Fruit fly (Drosophila melanogaster) whole organism, embryonic: ENCODE measurements around the gene CG13369.

ENCODE experiments used
- Atf-2 ChIP-seq: fragments of 200-800 bp; sonication (Bioruptor generic); optimal IDR thresholded peaks from 2 replicates; lab custom pipeline; 2016; ENCODE audit warnings: missing biosample characterization, missing genetic modification characterization
- CG1024 ChIP-seq: fragments of 200-800 bp; sonication (Bioruptor generic); IDR thresholded peaks from 2 replicates; pipeline ENCODE4 v1.3.6; 2022; ENCODE audit warnings: missing biosample characterization, missing genetic modification characterization
- CG11093 ChIP-seq: fragments of 200-800 bp; sonication (Bioruptor generic); IDR thresholded peaks from 3 replicates; pipeline ENCODE4 v1.3.6; 2022; ENCODE audit warnings: missing biosample characterization, missing genetic modification characterization
- CG11560 ChIP-seq: fragments of 200-800 bp; sonication (Bioruptor generic); IDR thresholded peaks from 3 replicates; pipeline ENCODE4 v1.3.6; 2022; ENCODE audit warnings: missing biosample characterization, missing genetic modification characterization
- CG11695 ChIP-seq: fragments of 200-800 bp; sonication (Bioruptor generic); IDR thresholded peaks from 3 replicates; pipeline ENCODE4 v1.3.6; 2022; ENCODE audit warnings: missing biosample characterization, missing genetic modification characterization
- CG15011 ChIP-seq: fragments of 200-800 bp; sonication (Bioruptor generic); optimal IDR thresholded peaks from 3 replicates; lab custom pipeline; 2018; ENCODE audit warnings: missing biosample characterization, mild to moderate bottlenecking, missing genetic modification characterization
- CG17359 ChIP-seq: fragments of 200-800 bp; sonication (Bioruptor generic); optimal IDR thresholded peaks from 3 replicates; lab custom pipeline; 2018; ENCODE audit warnings: missing biosample characterization, mild to moderate bottlenecking, missing genetic modification characterization, moderate library complexity
- CG17568 ChIP-seq: fragments of 200-800 bp; sonication (Bioruptor generic); optimal IDR thresholded peaks from 2 replicates; lab custom pipeline; 2018; ENCODE audit warnings: missing biosample characterization, mild to moderate bottlenecking, missing genetic modification characterization, moderate library complexity
- CG18764 ChIP-seq: fragments of 200-800 bp; sonication (Bioruptor generic); optimal IDR thresholded peaks from 3 replicates; lab custom pipeline; 2016; ENCODE audit warnings: missing biosample characterization, missing genetic modification characterization
- CG31441 ChIP-seq: fragments of 200-800 bp; sonication (Bioruptor generic); IDR thresholded peaks from 2 replicates; pipeline ENCODE4 v1.3.6; 2022; ENCODE audit warnings: missing biosample characterization, missing genetic modification characterization
- CG33557 ChIP-seq: fragments of 200-800 bp; sonication (Bioruptor generic); optimal IDR thresholded peaks from 2 replicates; lab custom pipeline; 2019; ENCODE audit warnings: missing biosample characterization, mild to moderate bottlenecking, missing genetic modification characterization, moderate library complexity
- CG3407 ChIP-seq: fragments of 200-800 bp; sonication (Bioruptor generic); optimal IDR thresholded peaks from 2 replicates; lab custom pipeline; 2018; ENCODE audit warnings: missing biosample characterization, mild to moderate bottlenecking, missing genetic modification characterization
- CG34422 ChIP-seq: fragments of 200-800 bp; sonication (Bioruptor generic); IDR thresholded peaks from 3 replicates; pipeline ENCODE4 v1.3.6; 2022; ENCODE audit warnings: missing biosample characterization, missing genetic modification characterization
- CG42726 ChIP-seq: fragments of 200-800 bp; sonication (Bioruptor generic); IDR thresholded peaks from 2 replicates; pipeline ENCODE4 v1.3.6; 2022; ENCODE audit warnings: missing biosample characterization, missing genetic modification characterization; ENCODE audit not compliant: partially characterized antibody
- CG4730 ChIP-seq: fragments of 200-800 bp; sonication (Bioruptor generic); IDR thresholded peaks from 2 replicates; pipeline ENCODE4 v1.3.6; 2022; ENCODE audit warnings: missing biosample characterization, missing genetic modification characterization
- CG5180 ChIP-seq: fragments of 200-800 bp; sonication (Bioruptor generic); optimal IDR thresholded peaks from 3 replicates; lab custom pipeline; 2017; ENCODE audit warnings: missing biosample characterization, missing genetic modification characterization, mild to moderate bottlenecking, moderate library complexity, missing genetic modification reagents
- CG7839 ChIP-seq: fragments of 200-800 bp; sonication (Bioruptor generic); optimal IDR thresholded peaks from 3 replicates; lab custom pipeline; 2018; ENCODE audit warnings: missing biosample characterization, mild to moderate bottlenecking, missing genetic modification characterization, moderate library complexity
- CG8089 ChIP-seq: fragments of 200-800 bp; sonication (Bioruptor generic); optimal IDR thresholded peaks from 3 replicates; lab custom pipeline; 2016; ENCODE audit warnings: missing biosample characterization, missing genetic modification characterization
- CG8359 ChIP-seq: fragments of 200-800 bp; sonication (Bioruptor generic); optimal IDR thresholded peaks from 2 replicates; lab custom pipeline; 2017; ENCODE audit warnings: missing biosample characterization, mild to moderate bottlenecking, missing genetic modification characterization, borderline replicate concordance
- CG9797 ChIP-seq: fragments of 200-800 bp; sonication (Bioruptor generic); optimal IDR thresholded peaks from 3 replicates; lab custom pipeline; 2018; ENCODE audit warnings: missing biosample characterization, mild to moderate bottlenecking, missing genetic modification characterization
- Dbx ChIP-seq: fragments of 200-800 bp; sonication (Bioruptor generic); IDR thresholded peaks from 3 replicates; pipeline ENCODE4 v1.3.6; 2022; ENCODE audit warnings: missing biosample characterization, missing genetic modification characterization
- Fer3 ChIP-seq: fragments of 200-800 bp; sonication (Bioruptor generic); optimal IDR thresholded peaks from 2 replicates; lab custom pipeline; 2018; ENCODE audit warnings: missing biosample characterization, mild to moderate bottlenecking, missing genetic modification characterization, moderate library complexity
- HLHmδ ChIP-seq: fragments of 200-800 bp; sonication (Bioruptor generic); optimal IDR thresholded peaks from 2 replicates; lab custom pipeline; 2018; ENCODE audit warnings: missing biosample characterization, mild to moderate bottlenecking, missing genetic modification characterization, moderate library complexity
- Hr3 ChIP-seq: fragments of 200-800 bp; sonication (Bioruptor generic); optimal IDR thresholded peaks from 3 replicates; lab custom pipeline; 2016; ENCODE audit warnings: missing biosample characterization, missing genetic modification characterization
- Lhr ChIP-seq: fragments of 200-800 bp; sonication (Bioruptor generic); optimal IDR thresholded peaks from 3 replicates; lab custom pipeline; 2017; ENCODE audit warnings: mild to moderate bottlenecking, missing biosample characterization, missing genetic modification reagents, missing genetic modification characterization
- Mad ChIP-seq: fragments of 200-800 bp; sonication (Bioruptor generic); optimal IDR thresholded peaks from 2 replicates; lab custom pipeline; 2016; ENCODE audit warnings: missing biosample characterization, missing genetic modification characterization
- Med ChIP-seq: fragments of 200-800 bp; sonication (Bioruptor generic); peaks from one replicate; lab custom pipeline; 2016; ENCODE audit warnings: missing biosample characterization, missing genetic modification characterization, mild to moderate bottlenecking, inconsistent platforms, moderate library complexity
- Mrtf ChIP-seq: fragments of 200-800 bp; sonication (Bioruptor generic); IDR thresholded peaks from 3 replicates; pipeline ENCODE4 v1.3.6; 2022; ENCODE audit warnings: missing biosample characterization, missing genetic modification characterization
- PHDP ChIP-seq: fragments of 200-800 bp; sonication (Bioruptor generic); optimal IDR thresholded peaks from 3 replicates; lab custom pipeline; 2018; ENCODE audit warnings: missing biosample characterization, mild to moderate bottlenecking, missing genetic modification characterization, moderate library complexity
- Ptx1 ChIP-seq: fragments of 200-800 bp; sonication (Bioruptor generic); IDR thresholded peaks from 2 replicates; pipeline ENCODE4 v1.3.6; 2022; ENCODE audit warnings: missing biosample characterization, missing genetic modification characterization
- Side ChIP-seq: fragments of 200-800 bp; sonication (Bioruptor generic); optimal IDR thresholded peaks from 2 replicates; lab custom pipeline; 2016; ENCODE audit warnings: missing biosample characterization, missing genetic modification characterization
- Sin3A ChIP-seq: fragments of >200 bp; optimal IDR thresholded peaks from 2 replicates; lab custom pipeline; 2018
- Xrp1 ChIP-seq: fragments of 200-800 bp; sonication (Bioruptor generic); IDR thresholded peaks from 2 replicates; pipeline ENCODE4 v1.3.6; 2022; ENCODE audit warnings: missing biosample characterization, missing genetic modification characterization
- YL-1 ChIP-seq: fragments of 200-800 bp; sonication (Bioruptor generic); optimal IDR thresholded peaks from 3 replicates; lab custom pipeline; 2017; ENCODE audit warnings: missing biosample characterization, mild to moderate bottlenecking, missing genetic modification characterization
- ab ChIP-seq: fragments of 200-800 bp; sonication (Bioruptor generic); optimal IDR thresholded peaks from 2 replicates; lab custom pipeline; 2016; ENCODE audit warnings: missing biosample characterization, missing genetic modification characterization
- ara ChIP-seq: fragments of 200-800 bp; sonication (Bioruptor generic); IDR thresholded peaks from 2 replicates; pipeline ENCODE4 v1.3.6; 2022; ENCODE audit warnings: missing biosample characterization, missing genetic modification characterization
- cad ChIP-seq: fragments of >200 bp; optimal IDR thresholded peaks from 2 replicates; lab custom pipeline; 2017; ENCODE audit warnings: missing biosample characterization, missing genetic modification characterization
- ci ChIP-seq: fragments of 200-800 bp; sonication (Bioruptor generic); IDR thresholded peaks from 3 replicates; pipeline ENCODE4 v1.3.6; 2022; ENCODE audit warnings: missing biosample characterization, missing genetic modification characterization
- gcm ChIP-seq: fragments of 200-800 bp; sonication (Bioruptor generic); optimal IDR thresholded peaks from 2 replicates; lab custom pipeline; 2019; ENCODE audit warnings: missing biosample characterization, mild to moderate bottlenecking, missing genetic modification characterization, moderate library complexity
- gsb-n ChIP-seq: fragments of 200-800 bp; sonication (Bioruptor generic); optimal IDR thresholded peaks from 3 replicates; lab custom pipeline; 2018; ENCODE audit warnings: missing biosample characterization, mild to moderate bottlenecking, missing genetic modification characterization
- hb ChIP-seq: fragments of 200-800 bp; sonication (Bioruptor generic); IDR thresholded peaks from 3 replicates; pipeline ENCODE4 v1.3.6; 2022; ENCODE audit warnings: missing biosample characterization, missing genetic modification characterization; ENCODE audit not compliant: partially characterized antibody
- kah ChIP-seq: fragments of 200-800 bp; sonication (Bioruptor generic); optimal IDR thresholded peaks from 2 replicates; lab custom pipeline; 2018; ENCODE audit warnings: missing biosample characterization, mild to moderate bottlenecking, missing genetic modification characterization
- knrl ChIP-seq: fragments of 200-800 bp; sonication (Bioruptor generic); IDR thresholded peaks from 3 replicates; pipeline ENCODE4 v1.3.6; 2022; ENCODE audit warnings: missing biosample characterization, missing genetic modification characterization; ENCODE audit not compliant: partially characterized antibody
- lmd ChIP-seq: fragments of 200-800 bp; sonication (Bioruptor generic); IDR thresholded peaks from 2 replicates; pipeline ENCODE4 v1.3.6; 2022; ENCODE audit warnings: missing biosample characterization, missing genetic modification characterization
- lov ChIP-seq, 2 experiments: fragments of 200-800 bp in 1 of 2; fragments of >200 bp in 1 of 2; sonication (Bioruptor generic) in 1 of 2; IDR thresholded peaks in 1 of 2; optimal IDR thresholded peaks in 1 of 2; 2 replicates in 1 of 2; 3 replicates in 1 of 2; pipeline versions ENCODE4 v1.3.6 to Lab custom; 2017 to 2022; ENCODE audit warnings: missing biosample characterization in 1 of 2, missing genetic modification characterization in 1 of 2
- luna ChIP-seq: fragments of 200-800 bp; sonication (Bioruptor generic); optimal IDR thresholded peaks from 2 replicates; lab custom pipeline; 2016; ENCODE audit warnings: missing biosample characterization, missing genetic modification characterization
- p53 ChIP-seq: fragments of 200-800 bp; sonication (Bioruptor generic); optimal IDR thresholded peaks from 2 replicates; lab custom pipeline; 2016; ENCODE audit warnings: missing biosample characterization, missing genetic modification characterization
- peb ChIP-seq: fragments of 200-800 bp; sonication (Bioruptor generic); IDR thresholded peaks from 2 replicates; pipeline ENCODE4 v1.3.6; 2022; ENCODE audit warnings: missing biosample characterization, missing genetic modification characterization
- pfk ChIP-seq: fragments of 200-800 bp; sonication (Bioruptor generic); optimal IDR thresholded peaks from 2 replicates; lab custom pipeline; 2018; ENCODE audit warnings: missing biosample characterization, mild to moderate bottlenecking, missing genetic modification characterization, moderate library complexity
- sr ChIP-seq: fragments of 200-800 bp; sonication (Bioruptor generic); IDR thresholded peaks from 3 replicates; pipeline ENCODE4 v1.3.6; 2022; ENCODE audit warnings: missing biosample characterization, missing genetic modification characterization
- usp ChIP-seq: fragments of >200 bp; optimal IDR thresholded peaks from 2 replicates; lab custom pipeline; 2017; ENCODE audit warnings: missing biosample characterization, missing genetic modification characterization
- zfh1 ChIP-seq: fragments of 200-800 bp; sonication (Bioruptor generic); IDR thresholded peaks from 3 replicates; pipeline ENCODE4 v1.3.6; 2022; ENCODE audit warnings: missing biosample characterization, missing genetic modification characterization

CG13369 gene

DNA sequence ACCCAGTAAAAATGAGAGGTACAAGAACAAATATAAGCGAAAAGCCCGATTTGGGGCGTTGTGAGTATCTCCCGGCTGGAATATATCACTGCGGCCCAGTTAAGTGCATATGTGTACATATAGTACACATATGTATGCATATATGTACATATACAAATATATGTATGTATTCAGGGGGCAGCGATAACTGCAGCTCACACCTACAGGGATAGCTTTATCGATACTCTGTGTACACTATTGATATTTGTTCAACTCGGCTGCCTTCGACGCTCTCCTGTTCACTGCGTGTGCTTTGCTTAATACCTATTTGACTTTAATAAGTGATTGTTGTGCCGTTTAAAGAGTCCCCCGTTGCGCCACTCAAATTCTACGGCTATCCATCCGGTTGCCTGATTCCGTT, 41.4 kb upstream of the CG13369 start, which contains the start of gene vnd (continued):
- TF ChIP-seq ara: no peak
- no peak for TF ChIP-seq CG11560
- TF ChIP-seq CG11093 (GFP tag; lab: Robert Waterston, UW): no peak
- TF ChIP-seq Lhr (GFP tag; lab: Kevin White, UChicago): peak; percentile 12
- TF ChIP-seq Ptx1: no peak
- TF ChIP-seq peb (GFP tag; lab: Robert Waterston, UW): no peak
- TF ChIP-seq pfk (GFP tag; lab: Kevin White, UChicago): no peak
- TF ChIP-seq CG7839 (tag; lab: Kevin White, UChicago): no peak
- TF ChIP-seq usp (GFP tag; lab: Kevin White, UChicago): no peak
- no peak for TF ChIP-seq Med (GFP tag; lab: Kevin White, UChicago)
- TF ChIP-seq hb (GFP tag; lab: Robert Waterston, UW): no peak
- no peak for TF ChIP-seq knrl
- TF ChIP-seq Xrp1 (GFP tag; lab: Robert Waterston, UW): peak; percentile 42; the same call in 1 of the 2 replicates
- TF ChIP-seq Mad (GFP tag; lab: Kevin White, UChicago): no peak
- no peak for TF ChIP-seq CG17568
- TF ChIP-seq Hr3 (GFP tag; lab: Kevin White, UChicago): no peak
- TF ChIP-seq CG1024 (GFP tag; lab: Robert Waterston, UW): no peak
- TF ChIP-seq Fer3 (tag; lab: Kevin White, UChicago): no peak
- no peak for TF ChIP-seq kah (GFP tag; lab: Kevin White, UChicago)
- peak; percentile 5 for TF ChIP-seq Side (GFP tag; lab: Kevin White, UChicago)
- TF ChIP-seq Sin3A (lab: Kevin White, UChicago): no peak
- no peak for TF ChIP-seq YL-1 (GFP tag; lab: Kevin White, UChicago)
- peak; percentile 39; the same call in 1 of the 3 replicates for TF ChIP-seq zfh1 (GFP tag; lab: Robert Waterston, UW)
- no peak for TF ChIP-seq lov (optimal IDR thresholded peaks at IDR 0.05; lab: Kevin White, UChicago)
- TF ChIP-seq lov (GFP tag; IDR thresholded peaks at IDR 0.05; lab: Robert Waterston, UW): no peak
- no peak for TF ChIP-seq lmd (GFP tag; lab: Robert Waterston, UW)
- no peak for TF ChIP-seq CG31441
- peak; percentile 26 for TF ChIP-seq gsb-n (tag; lab: Kevin White, UChicago)
- no peak for TF ChIP-seq ab (GFP tag; lab: Kevin White, UChicago)
- no peak for TF ChIP-seq sr (GFP tag; lab: Robert Waterston, UW)
- TF ChIP-seq gcm: no peak
- no peak for TF ChIP-seq CG18764 (GFP tag; lab: Kevin White, UChicago)
- TF ChIP-seq CG17359: no peak
- no peak for TF ChIP-seq CG15011 (GFP tag; lab: Kevin White, UChicago)
- no peak for TF ChIP-seq CG34422 (GFP tag; lab: Robert Waterston, UW)
- peak; percentile 78 for TF ChIP-seq CG33557 (GFP tag; lab: Kevin White, UChicago)
- TF ChIP-seq Mrtf (GFP tag; lab: Robert Waterston, UW): no peak
- peak; percentile 78 for TF ChIP-seq HLHmδ (GFP tag; lab: Kevin White, UChicago)
- no peak for TF ChIP-seq luna (GFP tag; lab: Kevin White, UChicago)
- TF ChIP-seq CG8089 (GFP tag; lab: Kevin White, UChicago): peak; percentile 17
- no peak for TF ChIP-seq Atf-2 (GFP tag; lab: Kevin White, UChicago)
- 0 out of 3 replicates have a peak, but pooled peaks have one; percentile 39 for TF ChIP-seq ci
- no peak for TF ChIP-seq CG9797 (GFP tag; lab: Kevin White, UChicago)
- no peak for TF ChIP-seq CG11695 (GFP tag; lab: Robert Waterston, UW)
- no peak for TF ChIP-seq PHDP (tag; lab: Kevin White, UChicago)
- TF ChIP-seq CG4730: no peak
- no peak for TF ChIP-seq p53
- TF ChIP-seq CG3407 (GFP tag; lab: Kevin White, UChicago): peak; percentile 52
- no peak for TF ChIP-seq CG42726 (GFP tag; lab: Robert Waterston, UW)
- no peak for TF ChIP-seq cad (GFP tag; lab: Kevin White, UChicago)
- no peak for TF ChIP-seq Dbx (GFP tag; lab: Robert Waterston, UW)
- no peak for TF ChIP-seq CG5180 (GFP tag; lab: Kevin White, UChicago)
- no peak for TF ChIP-seq CG8359 (GFP tag; lab: Kevin White, UChicago)
